Worm (Caenorhabditis elegans) whole organism, early embryonic: ENCODE data around the gene clec-156.

Experiments used
- F13C5.2 ChIP-seq: sonication (generic microtip); optimal IDR thresholded peaks from 2 replicates; lab custom pipeline; 2017; ENCODE audit warnings: mild to moderate bottlenecking, missing genetic modification characterization, inconsistent platforms, missing compliant biosample characterization
- ama-1 ChIP-seq: fragments of 150-350 bp; optimal IDR thresholded peaks from 2 replicates; lab custom pipeline; 2014
- flt-1 ChIP-seq: fragments of 200-800 bp; sonication (Bioruptor generic); IDR thresholded peaks from 2 replicates; pipeline ENCODE4 v1.3.6; 2022; ENCODE audit warnings: missing genetic modification characterization, missing compliant biosample characterization
- hmbx-1 ChIP-seq: sonication (generic microtip); optimal IDR thresholded peaks from 2 replicates; lab custom pipeline; 2016; ENCODE audit warnings: mild to moderate bottlenecking, missing genetic modification characterization, missing compliant biosample characterization
- hmg-4 ChIP-seq: fragments of 200-800 bp; sonication (Bioruptor generic); optimal IDR thresholded peaks from 2 replicates; lab custom pipeline; 2018; ENCODE audit warnings: mild to moderate bottlenecking, missing genetic modification characterization, missing compliant biosample characterization
- tra-4 ChIP-seq: sonication (generic microtip); optimal IDR thresholded peaks from 2 replicates; lab custom pipeline; 2017; ENCODE audit warnings: missing genetic modification characterization, missing compliant biosample characterization

DNA sequence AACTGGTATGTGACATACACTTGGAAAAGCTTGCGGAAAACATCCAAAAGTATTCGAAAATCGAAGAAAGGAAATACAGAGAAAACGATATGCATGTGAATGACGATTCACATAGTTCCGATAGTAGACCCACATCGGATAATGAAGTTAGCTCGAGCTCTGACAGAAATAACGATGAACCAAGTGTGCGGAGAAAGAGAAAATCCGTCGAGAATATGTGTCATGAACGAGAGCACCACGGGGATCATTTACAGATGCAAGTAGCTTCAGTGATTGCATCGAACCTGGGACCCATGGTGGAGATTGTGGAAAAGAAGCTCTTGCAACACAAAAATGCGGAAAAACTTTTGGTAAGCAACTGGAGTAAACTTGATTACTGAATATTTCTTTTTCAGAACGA, 14.9 kb upstream of the clec-156 start:
- TF ChIP-seq F13C5.2: no peak
- TF ChIP-seq flt-1 (GFP tag; lab: Robert Waterston, UW): no peak
- no peak for TF ChIP-seq tra-4
- TF ChIP-seq hmbx-1 (tag; lab: Kevin White, UChicago): no peak
- TF ChIP-seq ama-1 (lab: Kevin White, UChicago): no peak
- TF ChIP-seq hmg-4 (GFP tag; lab: Kevin White, UChicago): no peak
